Fruit fly (Drosophila melanogaster) whole organism, pupa: Measurements from ENCODE around the gene CARPB.

Experiments used
- CG34367 ChIP-seq: fragments of 200-800 bp; sonication (Bioruptor generic); optimal IDR thresholded peaks from 2 replicates; lab custom pipeline; 2018; ENCODE audit warnings: missing biosample characterization, mild to moderate bottlenecking, missing genetic modification characterization
- CG8159 ChIP-seq: fragments of 200-800 bp; sonication (Bioruptor generic); optimal IDR thresholded peaks from 3 replicates; lab custom pipeline; 2018; ENCODE audit warnings: missing biosample characterization, mild to moderate bottlenecking, missing genetic modification characterization, moderate library complexity
- EcR ChIP-seq: fragments of 200-800 bp; sonication (Bioruptor generic); optimal IDR thresholded peaks from 3 replicates; lab custom pipeline; 2019; ENCODE audit warnings: missing biosample characterization, missing genetic modification characterization, mild to moderate bottlenecking, moderate library complexity, missing genetic modification reagents
- Pif1A ChIP-seq: fragments of 200-800 bp; sonication (Bioruptor generic); optimal IDR thresholded peaks from 3 replicates; lab custom pipeline; 2016; ENCODE audit warnings: missing biosample characterization, missing genetic modification characterization
- Snoo ChIP-seq: fragments of 200-800 bp; sonication (Bioruptor generic); optimal IDR thresholded peaks from 3 replicates; lab custom pipeline; 2017; ENCODE audit warnings: missing biosample characterization, mild to moderate bottlenecking, missing genetic modification characterization, inconsistent platforms
- gl ChIP-seq: fragments of 200-800 bp; sonication (Bioruptor generic); optimal IDR thresholded peaks from 2 replicates; lab custom pipeline; 2018; ENCODE audit warnings: missing biosample characterization, mild to moderate bottlenecking, missing genetic modification characterization

DNA sequence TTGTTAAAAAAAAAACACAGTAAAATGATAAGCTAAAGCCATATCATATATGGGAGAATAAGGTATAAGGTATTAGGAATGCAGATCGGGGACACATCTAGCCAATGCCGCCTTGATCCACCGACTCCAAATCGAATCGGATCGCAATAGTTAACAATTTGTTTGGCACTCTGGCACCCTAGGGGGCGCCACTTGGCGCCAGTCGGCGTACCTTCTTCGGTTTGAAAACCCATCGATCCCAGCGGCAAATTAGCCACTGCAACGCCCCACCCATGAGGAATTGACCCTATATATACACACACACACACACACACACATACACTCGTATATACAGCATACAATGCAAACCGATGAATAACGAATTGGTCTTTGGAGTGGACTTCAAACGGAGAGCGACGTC lies 33.7 kb upstream of the CARPB start:
- no peak for TF ChIP-seq Pif1A (GFP tag; lab: Kevin White, UChicago)
- TF ChIP-seq CG34367, result no peak
- TF ChIP-seq CG8159, result no peak
- no peak for TF ChIP-seq gl (tag; lab: Kevin White, UChicago)
- TF ChIP-seq EcR, result no peak
- no peak for TF ChIP-seq Snoo
